Fruit fly (Drosophila melanogaster) whole organism, prepupa: ENCODE results near the gene witty.
A peak's percentile ranks its signal among the peaks of the same experiment; 100 is the strongest.

ENCODE experiments used
- Blimp-1 ChIP-seq: fragments of 200-800 bp; sonication (Bioruptor generic); optimal IDR thresholded peaks from 3 replicates; lab custom pipeline; 2017; ENCODE audit warnings: missing biosample characterization, missing genetic modification characterization, mild to moderate bottlenecking, moderate library complexity, missing genetic modification reagents
- CG10631 ChIP-seq: fragments of 200-800 bp; sonication (Bioruptor generic); optimal IDR thresholded peaks from 2 replicates; lab custom pipeline; 2016; ENCODE audit warnings: missing biosample characterization, missing genetic modification characterization
- CG10669 ChIP-seq: fragments of 200-800 bp; sonication (Bioruptor generic); optimal IDR thresholded peaks from 3 replicates; lab custom pipeline; 2018; ENCODE audit warnings: missing biosample characterization, mild to moderate bottlenecking, missing genetic modification characterization, moderate library complexity
- CG11762 ChIP-seq: fragments of 200-800 bp; sonication (Bioruptor generic); optimal IDR thresholded peaks from 3 replicates; lab custom pipeline; 2016; ENCODE audit warnings: missing biosample characterization, missing genetic modification characterization; ENCODE audit not compliant: insufficient read depth
- CG11902 ChIP-seq: fragments of 200-800 bp; sonication (Bioruptor generic); optimal IDR thresholded peaks from 3 replicates; lab custom pipeline; 2016; ENCODE audit warnings: missing biosample characterization, missing genetic modification characterization
- CG15336 ChIP-seq: fragments of 200-800 bp; sonication (Bioruptor generic); IDR thresholded peaks from 2 replicates; pipeline ENCODE4 v1.3.6; 2022; ENCODE audit warnings: missing biosample characterization, missing genetic modification characterization
- CG16779 ChIP-seq: fragments of 200-800 bp; sonication (Bioruptor generic); optimal IDR thresholded peaks from 3 replicates; lab custom pipeline; 2017; ENCODE audit warnings: missing biosample characterization, mild to moderate bottlenecking, missing genetic modification characterization
- CG3032 ChIP-seq: fragments of 200-800 bp; optimal IDR thresholded peaks from 2 replicates; lab custom pipeline; 2019; ENCODE audit warnings: missing biosample characterization, mild to moderate bottlenecking, missing genetic modification characterization, moderate library complexity
- CG31627 ChIP-seq: fragments of 200-800 bp; sonication (Bioruptor generic); optimal IDR thresholded peaks from 3 replicates; lab custom pipeline; 2016; ENCODE audit warnings: missing biosample characterization, missing genetic modification characterization
- CG32006 ChIP-seq: fragments of 200-800 bp; sonication (Bioruptor generic); optimal IDR thresholded peaks from 3 replicates; lab custom pipeline; 2017; ENCODE audit warnings: missing biosample characterization, mild to moderate bottlenecking, missing genetic modification characterization
- CG3919 ChIP-seq: fragments of 200-800 bp; sonication (Bioruptor generic); optimal IDR thresholded peaks from 3 replicates; lab custom pipeline; 2016; ENCODE audit warnings: missing biosample characterization, missing genetic modification characterization
- CG6276 ChIP-seq: fragments of 200-800 bp; sonication (Bioruptor generic); optimal IDR thresholded peaks from 2 replicates; lab custom pipeline; 2017; ENCODE audit warnings: missing biosample characterization, mild to moderate bottlenecking, missing genetic modification characterization
- CG6792 ChIP-seq: fragments of 200-800 bp; sonication (Bioruptor generic); optimal IDR thresholded peaks from 3 replicates; lab custom pipeline; 2016; ENCODE audit warnings: missing biosample characterization, missing genetic modification characterization
- CG6808 ChIP-seq: fragments of 200-800 bp; sonication (Bioruptor generic); optimal IDR thresholded peaks from 3 replicates; lab custom pipeline; 2017; ENCODE audit warnings: missing biosample characterization, missing genetic modification characterization, mild to moderate bottlenecking, moderate library complexity, missing genetic modification reagents
- CG6854 ChIP-seq: fragments of 200-800 bp; sonication (Bioruptor generic); optimal IDR thresholded peaks from 2 replicates; lab custom pipeline; 2017; ENCODE audit warnings: missing biosample characterization, mild to moderate bottlenecking, missing genetic modification characterization
- CG8119 ChIP-seq: fragments of 200-800 bp; sonication (Bioruptor generic); IDR thresholded peaks from 3 replicates; pipeline ENCODE4 v1.3.6; 2022; ENCODE audit warnings: missing biosample characterization, missing genetic modification characterization
- CG8632 ChIP-seq: fragments of 200-800 bp; sonication (Bioruptor generic); optimal IDR thresholded peaks from 3 replicates; lab custom pipeline; 2016; ENCODE audit warnings: missing biosample characterization, missing genetic modification characterization
- CG9139 ChIP-seq: fragments of 200-800 bp; sonication (Bioruptor generic); optimal IDR thresholded peaks from 3 replicates; lab custom pipeline; 2017; ENCODE audit warnings: missing biosample characterization, mild to moderate bottlenecking, missing genetic modification characterization
- Eip75B ChIP-seq: fragments of 200-800 bp; sonication (Bioruptor generic); optimal IDR thresholded peaks from 3 replicates; lab custom pipeline; 2016; ENCODE audit warnings: missing biosample characterization, missing genetic modification characterization
- Eip78C ChIP-seq: fragments of 200-800 bp; sonication (Bioruptor generic); peaks from one replicate; lab custom pipeline; 2016; ENCODE audit warnings: missing biosample characterization, missing genetic modification characterization
- Eip93F ChIP-seq: fragments of 200-800 bp; sonication (Bioruptor generic); optimal IDR thresholded peaks from 2 replicates; lab custom pipeline; 2016; ENCODE audit warnings: missing biosample characterization, mild to moderate bottlenecking, missing genetic modification characterization
- Ets96B ChIP-seq: fragments of 200-800 bp; optimal IDR thresholded peaks from 2 replicates; lab custom pipeline; 2019; ENCODE audit warnings: missing biosample characterization, mild to moderate bottlenecking, missing genetic modification characterization, moderate library complexity
- Gug ChIP-seq: fragments of 200-800 bp; sonication (Bioruptor generic); IDR thresholded peaks from 2 replicates; pipeline ENCODE4 v1.3.6; 2022; ENCODE audit warnings: missing biosample characterization, missing genetic modification characterization
- Hr4 ChIP-seq: fragments of 200-800 bp; sonication (Bioruptor generic); optimal IDR thresholded peaks from 3 replicates; lab custom pipeline; 2016; ENCODE audit warnings: missing biosample characterization, missing genetic modification characterization
- Lpt ChIP-seq: fragments of 200-800 bp; sonication (Bioruptor generic); optimal IDR thresholded peaks from 3 replicates; lab custom pipeline; 2016; ENCODE audit warnings: missing biosample characterization, missing genetic modification characterization
- Met ChIP-seq: fragments of 200-800 bp; sonication (Bioruptor generic); optimal IDR thresholded peaks from 3 replicates; lab custom pipeline; 2016; ENCODE audit warnings: missing biosample characterization, missing genetic modification characterization
- OdsH ChIP-seq: fragments of 200-800 bp; sonication (Bioruptor generic); optimal IDR thresholded peaks from 3 replicates; lab custom pipeline; 2016; ENCODE audit warnings: missing biosample characterization, missing genetic modification characterization
- Smox ChIP-seq: fragments of 200-800 bp; sonication (Bioruptor generic); optimal IDR thresholded peaks from 3 replicates; lab custom pipeline; 2016; ENCODE audit warnings: missing biosample characterization, missing genetic modification characterization
- achi ChIP-seq: fragments of 200-800 bp; sonication (Bioruptor generic); optimal IDR thresholded peaks from 3 replicates; lab custom pipeline; 2016; ENCODE audit warnings: missing biosample characterization, missing genetic modification characterization
- acj6 ChIP-seq: fragments of 200-800 bp; sonication (Bioruptor generic); optimal IDR thresholded peaks from 3 replicates; lab custom pipeline; 2016; ENCODE audit warnings: missing biosample characterization, missing genetic modification characterization
- dac ChIP-seq: fragments of 200-800 bp; sonication (Bioruptor generic); optimal IDR thresholded peaks from 2 replicates; lab custom pipeline; 2017; ENCODE audit warnings: missing biosample characterization, mild to moderate bottlenecking, missing genetic modification characterization
- dsx ChIP-seq: fragments of 200-800 bp; optimal IDR thresholded peaks from 3 replicates; lab custom pipeline; 2019; ENCODE audit warnings: missing biosample characterization, mild to moderate bottlenecking, missing genetic modification characterization, moderate library complexity; ENCODE audit not compliant: poor library complexity, severe bottlenecking
- eg ChIP-seq: fragments of 200-800 bp; sonication (Bioruptor generic); IDR thresholded peaks from 3 replicates; pipeline ENCODE4 v1.3.6; 2022; ENCODE audit warnings: missing biosample characterization, missing genetic modification characterization
- esn ChIP-seq: fragments of 200-800 bp; sonication (Bioruptor generic); optimal IDR thresholded peaks from 2 replicates; lab custom pipeline; 2016; ENCODE audit warnings: missing biosample characterization, mild to moderate bottlenecking, missing genetic modification characterization, moderate library complexity
- fd59A ChIP-seq: fragments of 200-800 bp; sonication (Bioruptor generic); optimal IDR thresholded peaks from 2 replicates; lab custom pipeline; 2017; ENCODE audit warnings: missing biosample characterization, mild to moderate bottlenecking, missing genetic modification characterization, missing genetic modification reagents
- fd85E ChIP-seq: fragments of 200-800 bp; sonication (Bioruptor generic); optimal IDR thresholded peaks from 3 replicates; lab custom pipeline; 2016; ENCODE audit warnings: missing biosample characterization, missing genetic modification characterization
- fkh ChIP-seq: fragments of 200-800 bp; sonication (Bioruptor generic); optimal IDR thresholded peaks from 3 replicates; lab custom pipeline; 2017; ENCODE audit warnings: missing biosample characterization, mild to moderate bottlenecking, missing genetic modification characterization, moderate library complexity
- lz ChIP-seq: fragments of 200-800 bp; sonication (Bioruptor generic); optimal IDR thresholded peaks from 3 replicates; lab custom pipeline; 2016; ENCODE audit warnings: missing biosample characterization, missing genetic modification characterization
- net ChIP-seq: fragments of 200-800 bp; sonication (Bioruptor generic); optimal IDR thresholded peaks from 3 replicates; lab custom pipeline; 2016; ENCODE audit warnings: missing biosample characterization, missing genetic modification characterization
- pdm3 ChIP-seq: fragments of 200-800 bp; sonication (Bioruptor generic); optimal IDR thresholded peaks from 3 replicates; lab custom pipeline; 2016; ENCODE audit warnings: missing biosample characterization, missing genetic modification characterization
- salr ChIP-seq, 2 experiments: fragments of 200-800 bp; sonication (Bioruptor generic); optimal IDR thresholded peaks; 3 replicates each; lab custom pipeline; 2016 to 2018; ENCODE audit warnings: missing biosample characterization in 2 of 2, missing genetic modification characterization in 2 of 2, mild to moderate bottlenecking in 1 of 2
- svp ChIP-seq: fragments of 200-800 bp; sonication (Bioruptor generic); peaks from one replicate; lab custom pipeline; 2016; ENCODE audit warnings: missing biosample characterization, missing genetic modification characterization
- vri ChIP-seq: fragments of 200-800 bp; sonication (Bioruptor generic); optimal IDR thresholded peaks from 3 replicates; lab custom pipeline; 2016; ENCODE audit warnings: missing biosample characterization, mild to moderate bottlenecking, missing genetic modification characterization

Gene witty

dm6 chr2L:8362273-8362954 is 24.3 kb downstream of the witty start, which contains the start of gene CG7627 (continued):
- peak; percentile 64 for TF ChIP-seq CG6808 (GFP tag; lab: Kevin White, UChicago)
- TF ChIP-seq CG32006: peak; percentile 76
- TF ChIP-seq dac (GFP tag; lab: Kevin White, UChicago): no peak
- TF ChIP-seq salr (GFP tag; optimal IDR thresholded peaks at IDR 0.05; lab: Kevin White, UChicago): peak; percentile 12 to 57
- peak; percentile 46 for TF ChIP-seq CG3919 (GFP tag; lab: Kevin White, UChicago)
- TF ChIP-seq CG9139 (GFP tag; lab: Kevin White, UChicago): peak; percentile 30
- TF ChIP-seq CG11762 (GFP tag; lab: Kevin White, UChicago): peak; percentile 5
- peak; percentile 66 for TF ChIP-seq CG31627 (GFP tag; lab: Kevin White, UChicago)
- peak; percentile 84 for TF ChIP-seq esn
- TF ChIP-seq pdm3: peak; percentile 74
- peak; percentile 55 for TF ChIP-seq Gug (GFP tag; lab: Robert Waterston, UW)
- TF ChIP-seq Hr4 (GFP tag; lab: Kevin White, UChicago): peak; percentile 58
- peak; percentile 46 for TF ChIP-seq fd59A
- peak; percentile 51 for TF ChIP-seq fkh (GFP tag; lab: Kevin White, UChicago)
- TF ChIP-seq CG16779 (tag; lab: Kevin White, UChicago): peak; percentile 7
- TF ChIP-seq fd85E: no peak
- TF ChIP-seq Eip93F (GFP tag; lab: Kevin White, UChicago): no peak
- TF ChIP-seq CG11902 (GFP tag; lab: Kevin White, UChicago): peak; percentile 61

dm6 chr2L:8362955-8363285 is 24.8 kb downstream of the witty start:
- TF ChIP-seq eg (GFP tag; lab: Robert Waterston, UW): peak; percentile 6; the same call in 2 of the 3 replicates
- peak in 1 of 2 experiments; percentile 24 for TF ChIP-seq salr (GFP tag; optimal IDR thresholded peaks at IDR 0.05; lab: Kevin White, UChicago)
- TF ChIP-seq CG8119: no peak

dm6 chr2L:8364006-8364956 is 26.2 kb downstream of the witty start, which contains the start of the genes RpS13 and CSN8:
RpS13 (minus strand) TSS chr2L:8364662.
CSN8 (plus strand) TSS chr2L:8364855.
- TF ChIP-seq Eip78C: peak; percentile 59
- no peak for TF ChIP-seq CG6792
- TF ChIP-seq Blimp-1 (GFP tag; lab: Kevin White, UChicago): no peak
- peak; percentile 36 for TF ChIP-seq esn
- no peak for TF ChIP-seq Eip75B
- TF ChIP-seq Smox (GFP tag; lab: Kevin White, UChicago): peak; percentile 7
- TF ChIP-seq Ets96B (tag; lab: Kevin White, UChicago): no peak
- TF ChIP-seq achi (GFP tag; lab: Kevin White, UChicago): peak; percentile 100
- TF ChIP-seq eg (GFP tag; lab: Robert Waterston, UW): no peak
- TF ChIP-seq Lpt: no peak
- TF ChIP-seq lz (GFP tag; lab: Kevin White, UChicago): peak; percentile 15
- no peak for TF ChIP-seq CG15336 (GFP tag; lab: Robert Waterston, UW)
- TF ChIP-seq CG32006: no peak
- TF ChIP-seq Met (GFP tag; lab: Kevin White, UChicago): peak; percentile 16
- TF ChIP-seq CG3032 (tag; lab: Kevin White, UChicago): no peak
- TF ChIP-seq CG10631 (GFP tag; lab: Kevin White, UChicago): no peak
- no peak for TF ChIP-seq Gug (GFP tag; lab: Robert Waterston, UW)
- no peak for TF ChIP-seq CG3919 (GFP tag; lab: Kevin White, UChicago)
- no peak for TF ChIP-seq OdsH
- TF ChIP-seq CG6276 (GFP tag; lab: Kevin White, UChicago): no peak
- no peak for TF ChIP-seq acj6 (GFP tag; lab: Kevin White, UChicago)
- TF ChIP-seq CG11762 (GFP tag; lab: Kevin White, UChicago): no peak
- TF ChIP-seq dac (GFP tag; lab: Kevin White, UChicago): no peak
- TF ChIP-seq CG8632: no peak
- no peak for TF ChIP-seq net (GFP tag; lab: Kevin White, UChicago)
- TF ChIP-seq svp (GFP tag; lab: Kevin White, UChicago): no peak
- no peak for TF ChIP-seq dsx (GFP tag; lab: Kevin White, UChicago)
- no peak for TF ChIP-seq CG6854 (GFP tag; lab: Kevin White, UChicago)
- TF ChIP-seq vri (GFP tag; lab: Kevin White, UChicago): no peak
- no peak for TF ChIP-seq salr (GFP tag; optimal IDR thresholded peaks at IDR 0.05; lab: Kevin White, UChicago)
- TF ChIP-seq CG10669 (GFP tag; lab: Kevin White, UChicago): no peak
- 0 out of 3 replicates have a peak, but pooled peaks have one; percentile 18 for TF ChIP-seq CG8119
- TF ChIP-seq fkh (GFP tag; lab: Kevin White, UChicago): peak; percentile 53
- no peak for TF ChIP-seq CG9139 (GFP tag; lab: Kevin White, UChicago)
